Worm (Caenorhabditis elegans) whole organism, early embryonic: ENCODE data around the gene Y71G10AR.4.

ENCODE experiments used
- ama-1 ChIP-seq: fragments of 150-350 bp; optimal IDR thresholded peaks from 2 replicates; lab custom pipeline; 2014
- hmg-4 ChIP-seq: fragments of 200-800 bp; sonication (Bioruptor generic); optimal IDR thresholded peaks from 2 replicates; lab custom pipeline; 2018; ENCODE audit warnings: mild to moderate bottlenecking, missing genetic modification characterization, missing compliant biosample characterization
- pes-1 ChIP-seq: fragments of 200-800 bp; sonication (Bioruptor generic); IDR thresholded peaks from 2 replicates; pipeline ENCODE4 v1.3.6; 2022; ENCODE audit warnings: missing genetic modification reagents, missing genetic modification characterization, missing compliant biosample characterization
- tra-4 ChIP-seq: sonication (generic microtip); optimal IDR thresholded peaks from 2 replicates; lab custom pipeline; 2017; ENCODE audit warnings: missing genetic modification characterization, missing compliant biosample characterization

DNA sequence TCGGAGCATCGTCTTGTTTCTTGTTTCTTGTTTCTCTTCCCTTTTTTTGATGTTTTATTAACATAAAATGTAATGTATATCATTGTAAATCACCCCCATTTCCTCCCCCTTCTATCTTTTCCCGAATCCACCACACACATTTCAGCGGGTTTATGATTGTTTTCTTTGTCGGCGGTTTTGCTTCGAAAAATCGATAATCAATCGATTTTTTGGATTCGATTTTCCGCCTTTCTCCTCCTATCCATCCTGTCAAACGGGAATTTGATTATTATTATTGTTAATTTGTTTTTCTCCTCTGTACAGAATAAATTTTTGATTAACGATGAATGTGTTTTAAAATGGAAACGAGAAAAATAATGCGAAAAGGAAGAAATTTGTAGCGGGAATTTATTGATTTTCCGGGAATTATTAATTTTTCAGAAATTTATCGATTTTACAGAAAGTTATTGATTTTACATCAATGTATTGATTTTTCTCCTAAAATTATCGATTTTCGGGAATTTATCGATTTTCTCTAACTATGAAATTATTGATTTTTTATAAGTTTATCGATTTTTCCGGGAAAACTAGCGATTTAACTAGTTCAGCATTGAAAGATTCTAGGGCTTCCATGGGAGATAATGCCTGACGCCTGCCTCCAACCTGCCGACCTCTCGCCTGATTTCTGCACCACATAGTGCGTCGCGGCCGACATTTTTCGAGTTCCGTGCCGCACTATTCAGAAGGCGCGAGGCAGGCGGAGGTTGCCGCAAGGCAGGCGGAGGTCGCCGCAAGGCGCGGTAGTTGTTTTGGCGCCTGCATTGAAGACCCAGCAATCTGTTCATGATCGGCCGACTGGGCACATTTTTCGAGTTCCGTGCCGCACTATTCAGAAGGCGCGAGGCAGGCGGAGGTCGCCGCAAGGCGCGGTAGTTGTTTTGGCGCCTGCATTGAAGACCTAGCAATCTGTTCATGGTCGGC is 38.1 kb downstream of the Y71G10AR.4 start:
- TF ChIP-seq pes-1 (GFP tag; lab: Robert Waterston, UW) (no peak), ama-1 (lab: Kevin White, UChicago) (no peak), tra-4 (tag; lab: Kevin White, UChicago) (no peak), hmg-4 (GFP tag; lab: Kevin White, UChicago) (no peak)
